Worm (Caenorhabditis elegans) whole organism, L1 larva: Measurements from ENCODE around the gene C40H1.8.

Source experiments
- fkh-4 ChIP-seq: sonication (generic microtip); optimal IDR thresholded peaks from 2 replicates; lab custom pipeline; 2016; ENCODE audit warnings: missing compliant biosample characterization, missing genetic modification characterization, borderline replicate concordance
- fos-1 ChIP-seq: fragments of 150-350 bp; optimal IDR thresholded peaks from 2 replicates; lab custom pipeline; 2014; ENCODE audit warnings: missing biosample characterization, missing genetic modification characterization
- hlh-4 ChIP-seq: sonication (generic microtip); optimal IDR thresholded peaks from 2 replicates; lab custom pipeline; 2016; ENCODE audit warnings: mild to moderate bottlenecking, missing genetic modification characterization, missing compliant biosample characterization
- nhr-11 ChIP-seq: fragments of 150-350 bp; optimal IDR thresholded peaks from 2 replicates; lab custom pipeline; 2014; ENCODE audit warnings: missing biosample characterization, missing genetic modification characterization
- nhr-237 ChIP-seq: fragments of 150-350 bp; optimal IDR thresholded peaks from 2 replicates; lab custom pipeline; 2014; ENCODE audit warnings: missing biosample characterization, missing genetic modification characterization
- snpc-4 ChIP-seq: fragments of 150-350 bp; optimal IDR thresholded peaks from 2 replicates; lab custom pipeline; 2014; ENCODE audit warnings: missing biosample characterization, missing genetic modification characterization
- tlp-1 ChIP-seq: fragments of 150-350 bp; optimal IDR thresholded peaks from 2 replicates; lab custom pipeline; 2014; ENCODE audit warnings: missing biosample characterization, missing genetic modification characterization
- zag-1 ChIP-seq: fragments of 150-350 bp; optimal IDR thresholded peaks from 2 replicates; lab custom pipeline; 2014; ENCODE audit warnings: missing biosample characterization, missing genetic modification characterization

- TF ChIP-seq nhr-11 (tag; lab: Kevin White, UChicago), result no peak
- no peak for TF ChIP-seq fos-1 (tag; lab: Kevin White, UChicago)
- TF ChIP-seq nhr-237, result no peak
- no peak for TF ChIP-seq tlp-1
- TF ChIP-seq zag-1, result no peak
- no peak for TF ChIP-seq snpc-4 (tag; lab: Kevin White, UChicago)
- no peak for TF ChIP-seq fkh-4 (tag; lab: Kevin White, UChicago)
- no peak for TF ChIP-seq hlh-4 (tag; lab: Kevin White, UChicago)
Measured at ce11 chrIII:9322010-9322409, 7.5 kb downstream of the C40H1.8 start, which contains the start of gene cpb-1.
